Fruit fly (Drosophila melanogaster) whole organism, wandering third instar larva: ENCODE data around the gene csw.
A peak's percentile ranks its signal among the peaks of the same experiment; 100 is the strongest.

Experiments used
- h ChIP-seq: fragments of 200-800 bp; sonication (Bioruptor generic); optimal IDR thresholded peaks from 3 replicates; lab custom pipeline; 2016; ENCODE audit warnings: missing biosample characterization, mild to moderate bottlenecking, missing genetic modification characterization
- pan ChIP-seq: fragments of >200 bp; optimal IDR thresholded peaks from 2 replicates; lab custom pipeline; 2017
- psq ChIP-seq: fragments of 200-800 bp; sonication (Bioruptor generic); optimal IDR thresholded peaks from 3 replicates; lab custom pipeline; 2017; ENCODE audit warnings: missing biosample characterization, mild to moderate bottlenecking, missing genetic modification characterization, moderate library complexity

dm6 chrX:2149478-2149877, 55.4 kb downstream of the csw start, which contains the start of gene bcn92:
- peak; percentile 41 for TF ChIP-seq h
- TF ChIP-seq psq, result no peak
- TF ChIP-seq pan (lab: Kevin White, UChicago), result no peak
